Fruit fly (Drosophila melanogaster): ENCODE measurements around the gene CG12496.

Gene CG12496

DNA sequence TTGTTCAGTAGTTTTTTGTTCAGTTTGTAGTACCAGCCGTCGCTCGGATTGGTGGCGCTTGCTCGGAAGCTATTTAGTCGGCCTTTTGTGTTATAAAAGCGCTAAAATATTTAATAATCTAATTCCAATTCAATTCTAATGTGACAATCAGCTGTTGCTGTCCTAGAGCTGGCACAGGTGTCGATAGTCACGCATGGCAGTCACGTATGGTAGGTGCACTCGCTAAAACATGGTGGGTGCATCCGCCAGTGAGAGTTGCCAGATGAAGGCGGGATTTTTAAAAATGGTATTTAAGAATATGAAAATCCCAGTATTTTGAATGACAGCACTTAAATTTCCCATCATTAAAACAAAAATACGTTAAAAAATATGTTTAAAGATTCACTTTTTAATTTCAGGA is 33.1 kb upstream of the CG12496 start, which contains the start of gene tko:
Gene tko, minus strand, starts transcription at position 179 of the 400 bp plus-strand sequence.
- no peak for TF ChIP-seq CG12768 (GFP tag; optimal IDR thresholded peaks at IDR 0.05)
- TF ChIP-seq CG14711 (tag; optimal IDR thresholded peaks at IDR 0.05) = no peak
- TF ChIP-seq bab1 (GFP tag; optimal IDR thresholded peaks at IDR 0.05) = peak; percentile 84
- TF ChIP-seq ovo (GFP tag; optimal IDR thresholded peaks at IDR 0.05) = peak; percentile 15
- peak; percentile 36 for TF ChIP-seq CG1620 (GFP tag; optimal IDR thresholded peaks at IDR 0.05)
- TF ChIP-seq tj (GFP tag; optimal IDR thresholded peaks at IDR 0.05) = no peak
- TF ChIP-seq Clk (GFP tag; optimal IDR thresholded peaks at IDR 0.05) = no peak
- no peak for TF ChIP-seq Crg-1 (GFP tag; optimal IDR thresholded peaks at IDR 0.05)
- TF ChIP-seq CG5204 (GFP tag; optimal IDR thresholded peaks at IDR 0.05) = no peak
- peak; percentile 7 for TF ChIP-seq Mnt (GFP tag; optimal IDR thresholded peaks at IDR 0.05)

DNA sequence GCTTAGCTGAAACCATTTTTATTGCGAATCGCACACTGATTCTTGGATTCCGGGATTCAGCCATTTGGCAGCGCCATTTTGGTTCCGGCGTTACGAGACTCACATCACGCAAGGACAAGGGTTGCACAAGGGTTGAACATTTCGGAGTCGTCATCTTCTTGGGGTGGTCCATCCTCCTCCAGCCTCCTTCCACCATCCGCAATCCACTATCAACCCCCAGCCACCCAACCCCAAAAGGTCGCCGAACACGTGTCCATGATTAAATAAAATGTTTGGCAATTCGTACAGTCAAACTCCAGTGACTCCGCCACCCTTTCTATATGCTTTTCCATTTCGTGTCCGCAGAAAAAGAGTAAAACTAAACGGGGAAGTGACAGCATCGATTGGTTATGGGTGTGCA is 29.5 kb upstream of the CG12496 start:
- TF ChIP-seq Hr96 (GFP tag; optimal IDR thresholded peaks at IDR 0.05) (no peak), Clk (GFP tag; optimal IDR thresholded peaks at IDR 0.05) (no peak), bab1 (GFP tag; optimal IDR thresholded peaks at IDR 0.05) (no peak)

DNA sequence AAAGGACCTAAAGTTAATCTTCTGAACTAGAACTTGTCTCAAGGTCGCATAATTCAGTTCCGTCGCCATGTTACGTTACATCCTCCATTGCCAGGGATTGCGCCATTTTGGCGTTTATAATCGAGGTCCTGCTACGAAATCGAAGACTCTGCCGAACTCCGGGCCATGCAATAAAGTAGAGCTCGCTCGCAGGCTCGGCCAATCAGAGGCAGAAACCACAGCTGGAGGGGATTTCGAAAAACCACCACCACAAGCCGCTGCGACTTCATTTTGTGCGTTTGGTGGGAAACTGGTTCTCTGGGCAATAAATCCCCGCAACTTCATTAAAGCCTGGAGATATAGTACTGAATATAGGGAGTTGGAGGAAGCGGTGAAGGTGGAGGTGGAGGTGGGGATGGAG is 24.2 kb upstream of the CG12496 start:
- TF ChIP-seq CG33017 (tag; optimal IDR thresholded peaks at IDR 0.05) (no peak), CG12768 (GFP tag; optimal IDR thresholded peaks at IDR 0.05) (no peak), kay (GFP tag; ENCODE audit: borderline replicate concordance) (no peak), CG14711 (tag; optimal IDR thresholded peaks at IDR 0.05) (no peak), CG5204 (GFP tag; optimal IDR thresholded peaks at IDR 0.05) (no peak), toe (GFP tag; optimal IDR thresholded peaks at IDR 0.05) (no peak), CG7101 (tag; optimal IDR thresholded peaks at IDR 0.05) (no peak), pad (GFP tag; optimal IDR thresholded peaks at IDR 0.05) (no peak), CG7045 (GFP tag; optimal IDR thresholded peaks at IDR 0.05) (no peak)

DNA sequence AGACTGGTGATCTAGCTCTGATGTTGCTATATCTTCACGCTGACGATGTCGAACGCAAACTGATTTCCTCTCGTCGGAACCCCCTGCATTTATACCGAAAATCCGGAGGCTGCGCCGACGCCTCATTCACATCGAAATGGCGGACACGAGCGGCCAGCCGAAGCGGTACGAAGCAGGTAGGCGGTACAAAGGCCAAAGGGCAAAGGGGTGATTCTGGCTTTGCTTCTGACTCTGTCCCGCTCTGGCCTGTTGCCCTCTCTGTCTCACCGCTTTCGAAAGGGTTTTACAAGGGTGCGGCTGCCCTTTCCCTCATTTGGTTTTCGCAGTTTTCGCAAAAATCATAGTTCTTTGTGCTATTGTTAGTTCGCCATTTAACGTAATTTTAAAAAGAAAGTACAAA is 18.2 kb upstream of the CG12496 start, which contains the start of gene gt:
Gene gt, minus strand, starts transcription at position 65 of the 400 bp plus-strand sequence.
- TF ChIP-seq toe (GFP tag; optimal IDR thresholded peaks at IDR 0.05) (no peak), CG12768 (GFP tag; optimal IDR thresholded peaks at IDR 0.05) (no peak), CG5204 (GFP tag; optimal IDR thresholded peaks at IDR 0.05) (no peak), CG7045 (GFP tag; optimal IDR thresholded peaks at IDR 0.05) (no peak), CG7101 (tag; optimal IDR thresholded peaks at IDR 0.05) (no peak), Clk (GFP tag; optimal IDR thresholded peaks at IDR 0.05) (no peak), cnc (optimal IDR thresholded peaks at IDR 0.05) (no peak), Mnt (GFP tag; optimal IDR thresholded peaks at IDR 0.05) (no peak), Hr96 (GFP tag; optimal IDR thresholded peaks at IDR 0.05) (no peak), tj (GFP tag; optimal IDR thresholded peaks at IDR 0.05) (no peak), CG14711 (tag; optimal IDR thresholded peaks at IDR 0.05) (no peak), Crg-1 (GFP tag; optimal IDR thresholded peaks at IDR 0.05) (no peak), cic (GFP tag; optimal IDR thresholded peaks at IDR 0.05) (no peak), CG11617 (GFP tag; optimal IDR thresholded peaks at IDR 0.05) (no peak), CG1620 (GFP tag; optimal IDR thresholded peaks at IDR 0.05) (no peak), kay (GFP tag; ENCODE audit: borderline replicate concordance) (no peak), ovo (GFP tag; optimal IDR thresholded peaks at IDR 0.05) (no peak), pad (GFP tag; optimal IDR thresholded peaks at IDR 0.05) (no peak), CG33017 (tag; optimal IDR thresholded peaks at IDR 0.05) (no peak), bab1 (GFP tag; optimal IDR thresholded peaks at IDR 0.05) (no peak)

DNA sequence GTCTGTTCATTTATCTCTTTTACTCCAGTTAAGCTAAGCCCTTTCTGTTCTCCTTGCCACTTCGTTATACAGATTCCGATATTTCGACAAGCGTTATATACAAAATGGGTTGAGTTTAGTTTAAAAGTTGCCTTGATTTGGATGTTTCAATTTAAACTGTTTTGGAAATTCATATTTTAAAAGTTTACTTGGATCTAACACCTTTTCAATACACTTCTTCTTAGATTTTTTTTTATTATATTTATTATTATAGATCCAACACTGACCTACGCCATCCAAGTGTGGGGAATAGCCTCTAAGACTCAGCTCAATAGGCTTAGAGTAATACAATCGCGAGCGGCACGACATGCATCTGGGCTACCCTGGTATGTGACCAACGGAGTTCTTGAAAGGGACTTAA is 15.1 kb upstream of the CG12496 start, which contains the start of gene CG32797:
Gene CG32797, minus strand, starts transcription at position 101 of the 400 bp plus-strand sequence.
- TF ChIP-seq bab1 (GFP tag; optimal IDR thresholded peaks at IDR 0.05) = no peak
- no peak for TF ChIP-seq tj (GFP tag; optimal IDR thresholded peaks at IDR 0.05)
- TF ChIP-seq CG33017 (tag; optimal IDR thresholded peaks at IDR 0.05) = no peak
- no peak for TF ChIP-seq CG1620 (GFP tag; optimal IDR thresholded peaks at IDR 0.05)
- no peak for TF ChIP-seq pad (GFP tag; optimal IDR thresholded peaks at IDR 0.05)
- no peak for TF ChIP-seq Crg-1 (GFP tag; optimal IDR thresholded peaks at IDR 0.05)
- no peak for TF ChIP-seq ovo (GFP tag; optimal IDR thresholded peaks at IDR 0.05)
- TF ChIP-seq cic (GFP tag; optimal IDR thresholded peaks at IDR 0.05) = no peak
- TF ChIP-seq Clk (GFP tag; optimal IDR thresholded peaks at IDR 0.05) = no peak
- no peak for TF ChIP-seq Hr96 (GFP tag; optimal IDR thresholded peaks at IDR 0.05)
- no peak for TF ChIP-seq CG11617 (GFP tag; optimal IDR thresholded peaks at IDR 0.05)
- no peak for TF ChIP-seq CG14711 (tag; optimal IDR thresholded peaks at IDR 0.05)
- no peak for TF ChIP-seq cnc (optimal IDR thresholded peaks at IDR 0.05)
- no peak for TF ChIP-seq CG7045 (GFP tag; optimal IDR thresholded peaks at IDR 0.05)
- no peak for TF ChIP-seq CG7101 (tag; optimal IDR thresholded peaks at IDR 0.05)
- no peak for TF ChIP-seq CG5204 (GFP tag; optimal IDR thresholded peaks at IDR 0.05)

DNA sequence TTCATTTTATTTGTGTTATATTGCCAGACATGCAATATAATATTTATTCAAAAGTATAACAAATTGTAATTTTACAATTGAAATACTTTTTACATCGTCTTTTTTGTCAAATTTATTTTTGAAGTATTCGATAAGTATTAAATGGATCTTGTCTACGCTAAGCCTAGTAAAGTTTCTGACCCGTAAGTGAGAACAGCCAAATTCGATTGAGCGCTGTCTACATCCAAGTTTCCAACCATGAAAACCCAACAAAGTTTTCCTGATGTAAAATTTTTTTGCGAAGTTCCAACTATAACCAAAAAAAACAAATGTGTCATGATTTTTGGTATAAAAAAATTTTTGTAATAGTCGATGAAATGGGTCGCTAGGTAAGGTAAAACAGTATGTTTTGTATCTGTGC is 8.8 kb upstream of the CG12496 start:
- TF ChIP-seq CG5204 (GFP tag; optimal IDR thresholded peaks at IDR 0.05) (no peak), cnc (optimal IDR thresholded peaks at IDR 0.05) (no peak), CG1620 (GFP tag; optimal IDR thresholded peaks at IDR 0.05) (no peak), Mnt (GFP tag; optimal IDR thresholded peaks at IDR 0.05) (no peak), kay (GFP tag; ENCODE audit: borderline replicate concordance) (no peak), CG12768 (GFP tag; optimal IDR thresholded peaks at IDR 0.05) (no peak), CG33017 (tag; optimal IDR thresholded peaks at IDR 0.05) (no peak), toe (GFP tag; optimal IDR thresholded peaks at IDR 0.05) (no peak), Hr96 (GFP tag; optimal IDR thresholded peaks at IDR 0.05) (no peak), cic (GFP tag; optimal IDR thresholded peaks at IDR 0.05) (no peak), CG7045 (GFP tag; optimal IDR thresholded peaks at IDR 0.05) (no peak), Crg-1 (GFP tag; optimal IDR thresholded peaks at IDR 0.05) (no peak), Clk (GFP tag; optimal IDR thresholded peaks at IDR 0.05) (no peak)

DNA sequence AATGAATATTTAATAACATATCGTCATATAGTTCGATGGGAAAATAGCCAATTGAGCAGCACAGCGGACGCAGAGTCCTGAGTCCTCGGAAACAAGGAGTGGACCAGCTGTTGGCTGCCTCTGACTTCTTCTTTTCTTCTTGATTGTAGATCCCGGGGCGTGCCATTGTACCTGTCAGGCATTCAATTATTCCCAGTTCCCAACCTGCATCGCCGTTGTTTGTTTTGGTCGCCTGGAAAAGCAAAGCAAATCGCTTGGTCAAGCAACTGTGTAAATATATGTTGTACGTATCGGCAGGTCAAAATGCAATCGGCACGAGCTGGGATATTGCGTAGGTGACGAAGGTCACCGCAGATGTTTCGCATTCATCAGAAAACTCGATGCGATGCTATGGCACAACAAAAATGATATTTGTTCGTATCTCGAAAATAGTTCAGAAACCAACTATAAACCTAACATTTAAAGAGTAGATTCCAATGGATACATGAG is 2.0 kb downstream of the CG12496 start:
- no peak for TF ChIP-seq CG1620 (GFP tag; optimal IDR thresholded peaks at IDR 0.05)
- no peak for TF ChIP-seq Crg-1 (GFP tag; optimal IDR thresholded peaks at IDR 0.05)
